Fruit fly (Drosophila melanogaster) whole organism: ENCODE data around the gene CG13032.

ENCODE experiments used
- CG8478 ChIP-seq: fragments of >200 bp; optimal IDR thresholded peaks from 2 replicates; lab custom pipeline; 2018; ENCODE audit warnings: inconsistent platforms
- Dll ChIP-seq: fragments of >200 bp; optimal IDR thresholded peaks from 2 replicates; lab custom pipeline; 2017
- EcR ChIP-seq, 2 experiments: fragments of >200 bp; optimal IDR thresholded peaks; 2 replicates each; lab custom pipeline; 2017; ENCODE audit warnings: missing biosample characterization in 2 of 2, missing genetic modification characterization in 2 of 2, missing genetic modification reagents in 2 of 2
- pan ChIP-seq: fragments of >200 bp; optimal IDR thresholded peaks from 2 replicates; lab custom pipeline; 2017
- psq ChIP-seq: fragments of >200 bp; optimal IDR thresholded peaks from 2 replicates; lab custom pipeline; 2017
- usp ChIP-seq: fragments of >200 bp; optimal IDR thresholded peaks from 2 replicates; lab custom pipeline; 2017; ENCODE audit warnings: missing biosample characterization, missing genetic modification characterization, mixed read lengths

CG13032 gene

dm6 chr3L:16659959-16660870 lies 13.5 kb upstream of the CG13032 start:
- TF ChIP-seq Dll (lab: Kevin White, UChicago) (no peak), EcR (GFP tag; optimal IDR thresholded peaks at IDR 0.05; lab: Kevin White, UChicago) (no peak), CG8478 (lab: Kevin White, UChicago) (no peak), usp (GFP tag; lab: Kevin White, UChicago) (no peak), pan (lab: Kevin White, UChicago) (no peak), psq (lab: Kevin White, UChicago) (no peak)

- peak; percentile 74 for TF ChIP-seq pan (lab: Kevin White, UChicago)
- TF ChIP-seq Dll (lab: Kevin White, UChicago), result no peak
Measured at dm6 chr3L:16661167-16662109, 12.3 kb upstream of the CG13032 start, which contains the start of gene Baldspot. Gene Baldspot (minus strand): TSS chr3L:16661615.

dm6 chr3L:16664146-16664722 lies 9.5 kb upstream of the CG13032 start:
- TF ChIP-seq pan (lab: Kevin White, UChicago) (no peak), EcR (GFP tag; optimal IDR thresholded peaks at IDR 0.05; lab: Kevin White, UChicago) (no peak), CG8478 (lab: Kevin White, UChicago) (no peak), psq (lab: Kevin White, UChicago) (no peak), usp (GFP tag; lab: Kevin White, UChicago) (no peak), Dll (lab: Kevin White, UChicago) (no peak)

DNA sequence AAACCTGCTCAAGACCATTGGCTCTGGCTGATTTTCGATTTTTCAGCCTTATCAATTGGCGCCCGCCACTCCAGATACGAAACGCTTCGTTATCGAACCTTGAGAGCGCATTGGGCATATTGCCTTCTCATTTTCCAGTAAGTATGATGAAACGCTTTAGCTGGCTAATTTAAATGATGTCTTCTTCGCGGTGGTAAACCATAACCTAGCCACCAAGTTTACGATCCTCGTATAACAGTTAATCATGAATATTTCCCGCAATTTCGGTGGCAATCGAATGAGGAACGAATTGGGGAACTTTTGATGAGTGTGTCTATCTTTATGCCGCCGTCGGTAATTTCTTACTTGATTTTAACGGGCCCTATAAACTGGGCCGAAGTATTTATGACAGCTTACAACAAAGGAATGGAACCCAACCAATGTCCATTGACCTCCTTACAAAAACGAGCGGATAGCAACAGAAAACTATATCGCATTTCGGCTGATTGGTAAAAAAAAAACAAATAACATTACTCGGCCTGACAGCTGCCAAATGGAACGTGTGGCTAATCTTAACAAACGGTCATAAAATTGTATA lies 7.2 kb upstream of the CG13032 start:
- no peak for TF ChIP-seq pan (lab: Kevin White, UChicago)
- TF ChIP-seq CG8478 (lab: Kevin White, UChicago), result no peak
- TF ChIP-seq Dll (lab: Kevin White, UChicago), result no peak
- no peak for TF ChIP-seq usp (GFP tag; lab: Kevin White, UChicago)
- no peak for TF ChIP-seq psq (lab: Kevin White, UChicago)
- TF ChIP-seq EcR (GFP tag; optimal IDR thresholded peaks at IDR 0.05; lab: Kevin White, UChicago), result no peak

DNA sequence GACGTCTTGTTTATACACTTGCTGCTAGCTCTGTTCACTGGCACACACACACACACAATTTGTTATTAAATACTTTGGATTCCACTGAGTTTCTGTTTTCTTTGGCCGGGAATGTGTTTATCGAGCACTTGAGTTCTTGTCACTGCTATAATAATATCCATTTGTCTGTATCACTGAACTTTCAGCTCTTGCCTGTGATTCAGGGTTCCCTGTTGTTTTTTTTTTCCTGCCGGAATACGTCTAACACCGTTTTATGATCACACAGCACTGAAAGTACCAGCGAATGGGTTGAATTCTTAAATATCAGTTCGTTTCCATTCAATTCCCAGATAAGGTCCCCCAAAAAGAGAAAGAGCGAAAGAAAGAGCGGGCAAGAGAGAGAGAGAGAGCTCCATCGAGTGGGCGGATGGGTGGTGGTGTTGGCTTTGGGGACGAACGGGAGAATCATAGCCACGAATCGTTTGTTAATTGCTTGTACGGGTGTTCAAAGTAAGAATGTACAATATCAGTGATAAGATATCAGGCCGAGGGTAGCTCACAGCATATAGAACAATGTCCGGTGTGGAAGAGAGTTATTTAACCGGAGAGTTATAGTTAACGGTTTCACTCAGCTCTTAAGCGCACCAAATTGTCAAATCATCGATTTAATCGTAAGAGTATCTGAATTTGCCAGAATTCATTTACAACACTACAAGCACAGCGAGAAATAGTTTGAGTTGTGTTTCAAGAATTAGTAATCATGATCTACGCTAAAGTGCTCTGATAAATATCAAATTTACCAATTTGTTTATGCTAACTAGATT lies 5.9 kb upstream of the CG13032 start, which contains the start of gene Galphaf:
Galphaf (minus strand) TSS at position 272 of the 803 bp plus-strand sequence.
- no peak for TF ChIP-seq psq (lab: Kevin White, UChicago)
- TF ChIP-seq usp (GFP tag; lab: Kevin White, UChicago), result no peak
- no peak for TF ChIP-seq CG8478 (lab: Kevin White, UChicago)
- no peak for TF ChIP-seq pan (lab: Kevin White, UChicago)
- TF ChIP-seq EcR (GFP tag; optimal IDR thresholded peaks at IDR 0.05; lab: Kevin White, UChicago), result no peak
- no peak for TF ChIP-seq Dll (lab: Kevin White, UChicago)

dm6 chr3L:16668797-16669196 lies 5.0 kb upstream of the CG13032 start:
- TF ChIP-seq usp (GFP tag; lab: Kevin White, UChicago) (no peak), Dll (lab: Kevin White, UChicago) (no peak), pan (lab: Kevin White, UChicago) (no peak), psq (lab: Kevin White, UChicago) (no peak), EcR (GFP tag; optimal IDR thresholded peaks at IDR 0.05; lab: Kevin White, UChicago) (no peak), CG8478 (lab: Kevin White, UChicago) (no peak)

dm6 chr3L:16670195-16670594 lies 3.6 kb upstream of the CG13032 start:
- TF ChIP-seq usp (GFP tag; lab: Kevin White, UChicago) (no peak), Dll (lab: Kevin White, UChicago) (no peak), CG8478 (lab: Kevin White, UChicago) (no peak), EcR (GFP tag; optimal IDR thresholded peaks at IDR 0.05; lab: Kevin White, UChicago) (no peak), pan (lab: Kevin White, UChicago) (no peak), psq (lab: Kevin White, UChicago) (no peak)

DNA sequence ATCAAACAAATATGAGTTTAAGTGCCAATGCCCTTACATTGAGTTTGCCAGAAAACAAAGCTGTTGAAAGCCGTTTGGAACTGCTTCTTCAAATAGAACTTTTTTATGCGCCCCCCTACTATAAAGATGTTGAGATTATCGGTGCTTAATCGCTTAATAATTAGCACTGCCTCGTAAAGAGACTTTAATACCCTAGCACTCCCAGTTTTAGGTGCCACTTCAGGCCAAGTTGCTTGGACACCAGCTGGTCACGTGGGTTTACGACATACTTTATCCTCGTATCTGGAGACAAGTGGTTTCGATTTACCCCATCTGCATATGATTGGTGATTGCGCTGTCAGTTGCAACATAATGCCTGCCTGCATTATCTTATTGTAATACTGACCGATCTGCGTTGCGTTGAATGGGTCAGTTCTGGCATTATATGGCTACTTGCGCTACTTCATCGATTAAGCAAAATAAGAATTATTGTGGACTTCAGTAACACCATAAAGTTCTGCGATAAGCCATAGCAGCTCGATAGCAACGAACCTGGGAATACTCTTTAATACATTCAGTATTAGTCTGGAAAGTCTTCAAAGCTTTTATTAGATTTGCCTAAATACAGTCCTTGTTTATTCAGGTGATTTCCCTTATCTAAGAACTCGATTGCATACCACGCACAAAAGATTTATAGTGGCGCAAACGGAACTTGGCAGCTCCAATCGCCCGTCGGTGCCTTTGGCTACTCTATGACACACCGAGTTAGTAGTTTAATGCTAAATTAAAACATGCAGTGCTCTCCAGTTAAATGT lies 2.7 kb upstream of the CG13032 start:
- TF ChIP-seq pan (lab: Kevin White, UChicago) (no peak), usp (GFP tag; lab: Kevin White, UChicago) (no peak), EcR (GFP tag; optimal IDR thresholded peaks at IDR 0.05; lab: Kevin White, UChicago) (no peak), psq (lab: Kevin White, UChicago) (no peak), Dll (lab: Kevin White, UChicago) (no peak), CG8478 (lab: Kevin White, UChicago) (no peak)
